Worm (Caenorhabditis elegans) whole organism, L2 larva: ENCODE results near the gene ify-1.

Source experiments
- C34F6.9 ChIP-seq: fragments of 150-350 bp; optimal IDR thresholded peaks from 2 replicates; lab custom pipeline; 2014; ENCODE audit warnings: missing biosample characterization, missing genetic modification characterization
- F13H6.1 ChIP-seq: sonication (generic microtip); optimal IDR thresholded peaks from 2 replicates; lab custom pipeline; 2016; ENCODE audit warnings: missing genetic modification characterization, missing compliant biosample characterization
- R02D3.7 ChIP-seq: fragments of 150-350 bp; optimal IDR thresholded peaks from 2 replicates; lab custom pipeline; 2014; ENCODE audit warnings: missing biosample characterization, missing genetic modification characterization
- Y55F3AM.14 ChIP-seq: fragments of 200-800 bp; sonication (Bioruptor generic); optimal IDR thresholded peaks from 2 replicates; lab custom pipeline; 2018; ENCODE audit warnings: mild to moderate bottlenecking, missing genetic modification characterization, missing compliant biosample characterization
- ZK546.5 ChIP-seq: sonication (generic microtip); optimal IDR thresholded peaks from 2 replicates; lab custom pipeline; 2017; ENCODE audit warnings: missing biosample characterization, missing genetic modification characterization
- alr-1 ChIP-seq: fragments of 150-350 bp; optimal IDR thresholded peaks from 2 replicates; lab custom pipeline; 2014; ENCODE audit warnings: missing biosample characterization, missing genetic modification characterization
- ama-1 ChIP-seq: fragments of 150-350 bp; optimal IDR thresholded peaks from 2 replicates; lab custom pipeline; 2018; ENCODE audit warnings: inconsistent platforms
- blmp-1 ChIP-seq: sonication (generic microtip); optimal IDR thresholded peaks from 2 replicates; lab custom pipeline; 2017; ENCODE audit warnings: missing genetic modification characterization, mild to moderate bottlenecking, missing compliant biosample characterization, antibody characterized with exemption, moderate library complexity; ENCODE audit not compliant: insufficient read depth
- ceh-16 ChIP-seq: fragments of 150-350 bp; optimal IDR thresholded peaks from 2 replicates; lab custom pipeline; 2014; ENCODE audit warnings: missing biosample characterization, missing genetic modification characterization
- ceh-82 ChIP-seq: fragments of 150-350 bp; optimal IDR thresholded peaks from 2 replicates; lab custom pipeline; 2014; ENCODE audit warnings: missing biosample characterization, missing genetic modification characterization
- crh-2 ChIP-seq: sonication (generic microtip); optimal IDR thresholded peaks from 2 replicates; lab custom pipeline; 2017; ENCODE audit warnings: missing biosample characterization, missing genetic modification characterization
- dmd-4 ChIP-seq: sonication (generic microtip); optimal IDR thresholded peaks from 2 replicates; lab custom pipeline; 2017; ENCODE audit warnings: missing biosample characterization, missing genetic modification characterization
- egl-27 ChIP-seq: sonication (generic microtip); optimal IDR thresholded peaks from 3 replicates; lab custom pipeline; 2017; ENCODE audit warnings: missing biosample characterization, missing genetic modification reagents, missing genetic modification characterization
- elt-1 ChIP-seq: fragments of 150-350 bp; optimal IDR thresholded peaks from 2 replicates; lab custom pipeline; 2014; ENCODE audit warnings: missing biosample characterization, missing genetic modification characterization
- elt-3 ChIP-seq: sonication (generic microtip); optimal IDR thresholded peaks from 2 replicates; lab custom pipeline; 2017; ENCODE audit warnings: missing biosample characterization, missing genetic modification characterization
- fos-1 ChIP-seq: fragments of 150-350 bp; optimal IDR thresholded peaks from 2 replicates; lab custom pipeline; 2014; ENCODE audit warnings: missing biosample characterization, missing genetic modification characterization
- gmeb-1 ChIP-seq: fragments of 150-350 bp; optimal IDR thresholded peaks from 2 replicates; lab custom pipeline; 2014; ENCODE audit warnings: missing biosample characterization, missing genetic modification characterization
- lin-11 ChIP-seq: fragments of 150-350 bp; sonication (generic microtip); optimal IDR thresholded peaks from 2 replicates; lab custom pipeline; 2014; ENCODE audit warnings: missing biosample characterization, missing genetic modification characterization, inconsistent platforms, mixed read lengths
- lin-13 ChIP-seq: fragments of 150-350 bp; optimal IDR thresholded peaks from 2 replicates; lab custom pipeline; 2014; ENCODE audit warnings: missing biosample characterization, missing genetic modification reagents, missing genetic modification characterization
- lin-39 ChIP-seq: fragments of 150-350 bp; optimal IDR thresholded peaks from 2 replicates; lab custom pipeline; 2014; ENCODE audit warnings: missing biosample characterization, missing genetic modification reagents, missing genetic modification characterization
- lsy-2 ChIP-seq, 2 experiments: fragments of 150-350 bp in 1 of 2; sonication (generic microtip) in 1 of 2; optimal IDR thresholded peaks; 2 replicates each; lab custom pipeline; 2014 to 2017; ENCODE audit warnings: missing biosample characterization in 2 of 2, missing genetic modification characterization in 2 of 2
- mab-5 ChIP-seq: fragments of 150-350 bp; optimal IDR thresholded peaks from 2 replicates; lab custom pipeline; 2014; ENCODE audit warnings: missing biosample characterization, missing genetic modification characterization
- mbf-1 ChIP-seq: sonication (generic microtip); optimal IDR thresholded peaks from 2 replicates; lab custom pipeline; 2017; ENCODE audit warnings: missing biosample characterization, missing genetic modification characterization
- mdl-1 ChIP-seq, 2 experiments: fragments of 150-350 bp in 1 of 2; sonication (generic microtip) in 1 of 2; optimal IDR thresholded peaks; 2 replicates each; lab custom pipeline; 2017; ENCODE audit warnings: missing biosample characterization in 2 of 2, missing genetic modification characterization in 2 of 2
- nhr-11 ChIP-seq: fragments of 150-350 bp; optimal IDR thresholded peaks from 2 replicates; lab custom pipeline; 2014; ENCODE audit warnings: missing biosample characterization, missing genetic modification characterization
- nhr-12 ChIP-seq: fragments of 150-350 bp; optimal IDR thresholded peaks from 2 replicates; lab custom pipeline; 2014; ENCODE audit warnings: missing biosample characterization, missing genetic modification characterization
- nhr-129 ChIP-seq: fragments of 150-350 bp; optimal IDR thresholded peaks from 2 replicates; lab custom pipeline; 2014; ENCODE audit warnings: missing biosample characterization, missing genetic modification characterization
- nhr-21 ChIP-seq: fragments of 150-350 bp; optimal IDR thresholded peaks from 2 replicates; lab custom pipeline; 2014; ENCODE audit warnings: missing biosample characterization, missing genetic modification characterization
- nhr-23 ChIP-seq: fragments of 150-350 bp; optimal IDR thresholded peaks from 2 replicates; lab custom pipeline; 2014; ENCODE audit warnings: missing biosample characterization, missing genetic modification reagents, missing genetic modification characterization
- nhr-237 ChIP-seq: fragments of 150-350 bp; optimal IDR thresholded peaks from 2 replicates; lab custom pipeline; 2014; ENCODE audit warnings: missing biosample characterization, missing genetic modification characterization
- nhr-25 ChIP-seq: fragments of 150-350 bp; sonication (generic microtip); optimal IDR thresholded peaks from 3 replicates; lab custom pipeline; 2014; ENCODE audit warnings: missing biosample characterization, missing genetic modification characterization
- nhr-6 ChIP-seq: fragments of 150-350 bp; optimal IDR thresholded peaks from 2 replicates; lab custom pipeline; 2014; ENCODE audit warnings: missing biosample characterization, missing genetic modification characterization
- nhr-77 ChIP-seq: fragments of 150-350 bp; optimal IDR thresholded peaks from 2 replicates; lab custom pipeline; 2014; ENCODE audit warnings: missing biosample characterization, missing genetic modification characterization
- peb-1 ChIP-seq: fragments of 150-350 bp; optimal IDR thresholded peaks from 2 replicates; lab custom pipeline; 2014; ENCODE audit warnings: missing biosample characterization, missing genetic modification characterization
- sem-4 ChIP-seq: fragments of 150-350 bp; optimal IDR thresholded peaks from 2 replicates; lab custom pipeline; 2014; ENCODE audit warnings: missing biosample characterization, missing genetic modification reagents, missing genetic modification characterization
- skn-1 ChIP-seq: sonication (generic microtip); optimal IDR thresholded peaks from 2 replicates; lab custom pipeline; 2017; ENCODE audit warnings: missing biosample characterization, missing genetic modification characterization
- sma-3 ChIP-seq: sonication (generic microtip); optimal IDR thresholded peaks from 2 replicates; lab custom pipeline; 2016; ENCODE audit warnings: missing genetic modification reagents, missing genetic modification characterization, missing compliant biosample characterization
- sma-9 ChIP-seq, 2 experiments: fragments of 150-350 bp in 1 of 2; sonication (generic microtip) in 1 of 2; optimal IDR thresholded peaks; 2 replicates each; lab custom pipeline; 2014 to 2016; ENCODE audit warnings: missing genetic modification characterization in 2 of 2, mild to moderate bottlenecking in 1 of 2, missing biosample characterization in 1 of 2, missing compliant biosample characterization in 1 of 2, missing genetic modification reagents in 1 of 2, moderate library complexity in 1 of 2
- snpc-4 ChIP-seq: fragments of 150-350 bp; optimal IDR thresholded peaks from 2 replicates; lab custom pipeline; 2014; ENCODE audit warnings: missing biosample characterization, missing genetic modification characterization
- unc-39 ChIP-seq: fragments of 150-350 bp; optimal IDR thresholded peaks from 2 replicates; lab custom pipeline; 2014; ENCODE audit warnings: missing biosample characterization, missing genetic modification characterization
- unc-55 ChIP-seq: fragments of 150-350 bp; sonication (generic microtip); optimal IDR thresholded peaks from 3 replicates; lab custom pipeline; 2014; ENCODE audit warnings: missing biosample characterization, missing genetic modification reagents, missing genetic modification characterization
- unc-62 ChIP-seq: fragments of 150-350 bp; optimal IDR thresholded peaks from 2 replicates; lab custom pipeline; 2014; ENCODE audit warnings: missing biosample characterization, missing genetic modification reagents, missing genetic modification characterization
- zag-1 ChIP-seq: fragments of 150-350 bp; optimal IDR thresholded peaks from 2 replicates; lab custom pipeline; 2014; ENCODE audit warnings: missing biosample characterization, missing genetic modification characterization
- ztf-1 ChIP-seq: fragments of 200-800 bp; sonication (Bioruptor generic); conservative IDR thresholded peaks from 2 replicates; pipeline ENCODE4 v1.3.6; 2022; ENCODE audit warnings: missing genetic modification characterization, missing compliant biosample characterization
- ztf-11 ChIP-seq: sonication (generic microtip); optimal IDR thresholded peaks from 2 replicates; lab custom pipeline; 2017; ENCODE audit warnings: missing biosample characterization, missing genetic modification characterization
- ztf-4 ChIP-seq: fragments of 150-350 bp; optimal IDR thresholded peaks from 2 replicates; lab custom pipeline; 2014; ENCODE audit warnings: missing biosample characterization, missing genetic modification characterization

Gene ify-1

ce11 chrII:5039912-5040311 is 15.1 kb downstream of the ify-1 start, which contains the start of gene golg-2:
Gene golg-2 (minus strand): TSS chrII:5040091.
- peak; percentile 13 for TF ChIP-seq unc-55 (GFP tag; lab: Kevin White, UChicago)
- peak; percentile 28 for TF ChIP-seq C34F6.9 (tag; lab: Kevin White, UChicago)
- TF ChIP-seq elt-1: no peak
- TF ChIP-seq nhr-11: no peak
- no peak for TF ChIP-seq mdl-1 (tag; optimal IDR thresholded peaks at IDR 0.05; lab: Kevin White, UChicago)
- TF ChIP-seq ztf-1 (GFP tag; lab: Robert Waterston, UW): no peak
- TF ChIP-seq crh-2 (tag; lab: Kevin White, UChicago): peak; percentile 34
- TF ChIP-seq lsy-2 (tag; optimal IDR thresholded peaks at IDR 0.05; lab: Kevin White, UChicago): peak in 1 of 2 experiments; percentile 50
- peak; percentile 19 for TF ChIP-seq nhr-129
- TF ChIP-seq ceh-82 (tag; lab: Kevin White, UChicago): no peak
- no peak for TF ChIP-seq ama-1
- no peak for TF ChIP-seq ZK546.5

DNA sequence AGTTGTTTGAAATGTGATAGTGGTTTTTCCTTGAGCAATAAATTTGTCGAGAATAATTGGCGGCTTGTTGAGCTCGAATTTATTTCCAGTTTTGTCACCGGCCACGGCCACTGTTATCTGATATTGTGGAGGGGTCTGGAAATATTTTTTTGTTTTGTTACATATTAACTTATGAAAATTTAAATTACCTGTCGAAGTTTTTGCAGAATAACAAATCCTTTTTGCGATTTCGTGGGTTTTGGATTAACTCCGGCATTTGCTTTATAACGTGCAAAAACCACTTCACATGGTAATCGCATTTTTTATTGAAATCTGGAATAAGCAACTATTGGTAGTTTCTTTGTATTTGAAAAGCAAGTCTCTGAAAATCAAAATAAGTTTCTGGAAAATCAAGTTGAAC is 18.9 kb downstream of the ify-1 start, which contains the start of gene lrr-1:
Gene lrr-1 (minus strand): TSS at position 312 of the 400 bp plus-strand sequence.
- TF ChIP-seq elt-3 (tag; lab: Kevin White, UChicago): no peak
- no peak for TF ChIP-seq ama-1
- TF ChIP-seq unc-55 (GFP tag; lab: Kevin White, UChicago): no peak
- TF ChIP-seq nhr-12 (tag; lab: Kevin White, UChicago): no peak
- TF ChIP-seq egl-27 (tag; lab: Kevin White, UChicago): no peak
- no peak for TF ChIP-seq F13H6.1
- TF ChIP-seq elt-1: no peak
- TF ChIP-seq dmd-4: no peak
- no peak for TF ChIP-seq ceh-82 (tag; lab: Kevin White, UChicago)
- TF ChIP-seq zag-1: no peak
- no peak for TF ChIP-seq ztf-11
- no peak for TF ChIP-seq mab-5 (tag; lab: Kevin White, UChicago)
- no peak for TF ChIP-seq R02D3.7
- no peak for TF ChIP-seq gmeb-1
- no peak for TF ChIP-seq ztf-4
- TF ChIP-seq, all 48 proteins: peak for 0

ce11 chrII:5033935-5034334 is 21.0 kb downstream of the ify-1 start, which contains the start of gene F33G12.3:
Gene F33G12.3 (minus strand): TSS chrII:5034035.
- TF ChIP-seq elt-1: no peak
- no peak for TF ChIP-seq skn-1
- TF ChIP-seq dmd-4: no peak
- TF ChIP-seq nhr-6: no peak
- no peak for TF ChIP-seq mbf-1
- TF ChIP-seq lsy-2 (tag; optimal IDR thresholded peaks at IDR 0.05; lab: Kevin White, UChicago): no peak
- TF ChIP-seq gmeb-1: no peak

DNA sequence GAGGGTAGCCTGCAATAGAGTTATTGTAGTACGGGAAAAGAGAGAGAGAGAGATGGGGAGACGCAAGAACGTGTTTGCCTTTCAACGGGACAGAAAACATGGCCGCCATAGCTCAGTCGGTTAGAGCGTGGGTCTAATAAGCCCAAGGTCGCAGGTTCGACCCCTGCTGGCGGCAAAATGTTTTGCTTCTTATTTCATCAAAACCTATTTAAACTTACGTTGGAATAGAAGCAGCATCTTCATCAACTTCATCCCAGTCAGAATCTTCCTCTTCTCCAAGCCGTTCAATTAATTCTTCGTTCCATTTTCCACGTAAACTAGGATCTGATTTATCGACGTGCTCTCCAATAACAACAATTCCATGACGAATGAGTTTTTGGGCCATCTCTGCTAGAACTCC is 22.3 kb downstream of the ify-1 start:
- TF ChIP-seq peb-1 (no peak), snpc-4 (tag; lab: Kevin White, UChicago) (peak; percentile 7), unc-62 (GFP tag; lab: Kevin White, UChicago) (no peak), mab-5 (tag; lab: Kevin White, UChicago) (no peak), lin-11 (tag; lab: Kevin White, UChicago) (peak; percentile 11), nhr-25 (peak; percentile 1), zag-1 (no peak), nhr-21 (tag; lab: Kevin White, UChicago) (peak; percentile 36), skn-1 (no peak), nhr-12 (tag; lab: Kevin White, UChicago) (no peak), ztf-1 (GFP tag; lab: Robert Waterston, UW) (no peak), elt-1 (no peak), egl-27 (tag; lab: Kevin White, UChicago) (peak; percentile 32), fos-1 (tag; lab: Kevin White, UChicago) (peak; percentile 59), crh-2 (tag; lab: Kevin White, UChicago) (no peak), alr-1 (tag; lab: Kevin White, UChicago) (no peak), nhr-6 (no peak), lin-13 (peak; percentile 13), elt-3 (tag; lab: Kevin White, UChicago) (no peak), nhr-129 (peak; percentile 81), R02D3.7 (no peak), nhr-77 (tag; lab: Kevin White, UChicago) (no peak), lsy-2 (tag; optimal IDR thresholded peaks at IDR 0.05; lab: Kevin White, UChicago) (peak; percentile 32 to 59), sem-4 (tag; lab: Kevin White, UChicago) (no peak), mbf-1 (no peak), mdl-1 (tag; optimal IDR thresholded peaks at IDR 0.05; lab: Kevin White, UChicago) (peak in 1 of 2 experiments; percentile 10), ceh-16 (peak; percentile 13), nhr-11 (no peak), unc-55 (GFP tag; lab: Kevin White, UChicago) (peak; percentile 55), sma-9 (GFP tag; optimal IDR thresholded peaks at IDR 0.05; lab: Kevin White, UChicago) (peak; percentile 26), sma-9 (tag; optimal IDR thresholded peaks at IDR 0.05; lab: Kevin White, UChicago) (no peak), sma-3 (GFP tag; lab: Kevin White, UChicago) (peak; percentile 50), lin-39 (tag; lab: Kevin White, UChicago) (no peak), blmp-1 (tag; lab: Kevin White, UChicago) (no peak), unc-39 (tag; lab: Kevin White, UChicago) (no peak), Y55F3AM.14 (GFP tag; lab: Kevin White, UChicago) (no peak), nhr-23 (no peak), ama-1 (no peak), ceh-82 (tag; lab: Kevin White, UChicago) (no peak), nhr-237 (tag; lab: Kevin White, UChicago) (no peak)
